Worm (Caenorhabditis elegans): Measurements from ENCODE around the gene msp-31.

The msp-31 gene

ce11 chrII:4908160-4908559 lies 8.2 kb downstream of the msp-31 start:
- TF ChIP-seq chd-7 (tag; optimal IDR thresholded peaks at IDR 0.05) (no peak), attf-5 (GFP tag; optimal IDR thresholded peaks at IDR 0.05) (peak; percentile 22), ztf-26 (tag; optimal IDR thresholded peaks at IDR 0.05) (no peak), lin-40 (tag; optimal IDR thresholded peaks at IDR 0.05) (peak; percentile 24), cebp-1 (GFP tag; IDR thresholded peaks at IDR 0.05) (no peak), cebp-1 (tag; optimal IDR thresholded peaks at IDR 0.05) (peak; percentile 20), K11D2.4 (GFP tag; IDR thresholded peaks at IDR 0.05) (0 out of 2 replicates have a peak, but pooled peaks have one; percentile 9), hmg-1.2 (GFP tag; IDR thresholded peaks at IDR 0.05) (peak; percentile 40; the same call in 1 of the 2 replicates), zfh-2 (GFP tag; conservative IDR thresholded peaks at IDR 0.05) (0 out of 2 replicates have a peak, but pooled peaks have one; percentile 35)

DNA sequence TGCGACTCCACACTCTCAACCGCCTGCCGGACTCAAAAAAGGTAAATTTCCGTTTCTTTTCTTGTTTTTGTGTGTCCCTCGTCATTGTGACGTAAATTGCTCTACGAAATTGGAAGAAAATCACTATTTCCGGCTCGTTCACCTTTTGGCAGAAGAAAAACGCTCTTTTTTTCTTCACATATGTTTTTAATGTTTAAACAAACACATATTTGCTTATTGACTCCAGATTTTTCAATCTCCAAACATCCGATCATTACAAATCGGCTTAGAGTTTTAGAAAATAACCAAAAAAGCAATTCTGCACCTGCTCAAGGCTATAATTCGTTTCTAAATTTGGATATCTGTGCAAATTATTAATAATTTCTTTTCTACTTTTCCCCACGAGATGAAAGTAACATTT lies 10.5 kb downstream of the msp-31 start:
- no peak for TF ChIP-seq lin-40 (tag; optimal IDR thresholded peaks at IDR 0.05)
- TF ChIP-seq pbrm-1 (GFP tag; IDR thresholded peaks at IDR 0.05): no peak
- no peak for TF ChIP-seq T26A5.8 (tag; optimal IDR thresholded peaks at IDR 0.05)
- no peak for TF ChIP-seq hmg-20 (GFP tag; IDR thresholded peaks at IDR 0.05)
- no peak for TF ChIP-seq K12H6.12 (tag; optimal IDR thresholded peaks at IDR 0.05)
- TF ChIP-seq repo-1 (tag; optimal IDR thresholded peaks at IDR 0.05): no peak
- TF ChIP-seq aptf-3 (GFP tag; IDR thresholded peaks at IDR 0.05): no peak
- TF ChIP-seq Y79H2A.3 (GFP tag; conservative IDR thresholded peaks at IDR 0.05): no peak
- TF ChIP-seq aptf-2 (GFP tag; conservative IDR thresholded peaks at IDR 0.05): no peak
- no peak for TF ChIP-seq cebp-1 (GFP tag; IDR thresholded peaks at IDR 0.05)
- TF ChIP-seq cebp-1 (tag; optimal IDR thresholded peaks at IDR 0.05): no peak
- no peak for TF ChIP-seq ztf-3 (GFP tag; optimal IDR thresholded peaks at IDR 0.05)
- no peak for TF ChIP-seq lag-1 (GFP tag; IDR thresholded peaks at IDR 0.05)
- no peak for TF ChIP-seq lir-1 (GFP tag; conservative IDR thresholded peaks at IDR 0.05)
- TF ChIP-seq madf-8 (GFP tag; conservative IDR thresholded peaks at IDR 0.05): no peak
- TF ChIP-seq sptf-2 (GFP tag; optimal IDR thresholded peaks at IDR 0.05): no peak
- no peak for TF ChIP-seq dpff-1 (tag; optimal IDR thresholded peaks at IDR 0.05)
- no peak for TF ChIP-seq egrh-3 (GFP tag; IDR thresholded peaks at IDR 0.05)

- no peak for TF ChIP-seq sptf-2 (GFP tag; optimal IDR thresholded peaks at IDR 0.05)
- no peak for TF ChIP-seq sea-2 (GFP tag; IDR thresholded peaks at IDR 0.05)
- TF ChIP-seq lsl-1 (GFP tag; optimal IDR thresholded peaks at IDR 0.05): peak; percentile 70
- peak; percentile 56 for TF ChIP-seq madf-6 (GFP tag; IDR thresholded peaks at IDR 0.05)
- no peak for TF ChIP-seq K11D2.4 (GFP tag; IDR thresholded peaks at IDR 0.05)
- TF ChIP-seq ZK185.1 (tag; optimal IDR thresholded peaks at IDR 0.05; ENCODE audit: poor library complexity, severe bottlenecking): no peak
- no peak for TF ChIP-seq ztf-25 (GFP tag; IDR thresholded peaks at IDR 0.05)
- no peak for TF ChIP-seq C06A6.2 (GFP tag; conservative IDR thresholded peaks at IDR 0.05)
- no peak for TF ChIP-seq F52B5.7 (tag; optimal IDR thresholded peaks at IDR 0.05)
- no peak for TF ChIP-seq atf-7 (tag; optimal IDR thresholded peaks at IDR 0.05)
- no peak for TF ChIP-seq snpc-4 (GFP tag; optimal IDR thresholded peaks at IDR 0.05)
- no peak for TF ChIP-seq snpc-4 (tag; optimal IDR thresholded peaks at IDR 0.05)
- no peak for TF ChIP-seq akir-1 (GFP tag; optimal IDR thresholded peaks at IDR 0.05)
- no peak for TF ChIP-seq nhr-27 (tag; optimal IDR thresholded peaks at IDR 0.05)
- no peak for TF ChIP-seq zfh-2 (GFP tag; conservative IDR thresholded peaks at IDR 0.05)
- TF ChIP-seq dpff-1 (tag; optimal IDR thresholded peaks at IDR 0.05): no peak
- no peak for TF ChIP-seq ztf-3 (GFP tag; optimal IDR thresholded peaks at IDR 0.05)
- peak; percentile 50; the same call in 1 of the 2 replicates for TF ChIP-seq F33H1.4 (GFP tag; IDR thresholded peaks at IDR 0.05)
- TF ChIP-seq F55B11.4 (tag; optimal IDR thresholded peaks at IDR 0.05; ENCODE audit: borderline replicate concordance, insufficient read depth): no peak
- no peak for TF ChIP-seq nhr-90 (tag; optimal IDR thresholded peaks at IDR 0.05)
Measured at ce11 chrII:4905331-4905730, 11.0 kb downstream of the msp-31 start.
